Fruit fly (Drosophila melanogaster): ENCODE measurements around the gene CG34273.

CG34273 gene

DNA sequence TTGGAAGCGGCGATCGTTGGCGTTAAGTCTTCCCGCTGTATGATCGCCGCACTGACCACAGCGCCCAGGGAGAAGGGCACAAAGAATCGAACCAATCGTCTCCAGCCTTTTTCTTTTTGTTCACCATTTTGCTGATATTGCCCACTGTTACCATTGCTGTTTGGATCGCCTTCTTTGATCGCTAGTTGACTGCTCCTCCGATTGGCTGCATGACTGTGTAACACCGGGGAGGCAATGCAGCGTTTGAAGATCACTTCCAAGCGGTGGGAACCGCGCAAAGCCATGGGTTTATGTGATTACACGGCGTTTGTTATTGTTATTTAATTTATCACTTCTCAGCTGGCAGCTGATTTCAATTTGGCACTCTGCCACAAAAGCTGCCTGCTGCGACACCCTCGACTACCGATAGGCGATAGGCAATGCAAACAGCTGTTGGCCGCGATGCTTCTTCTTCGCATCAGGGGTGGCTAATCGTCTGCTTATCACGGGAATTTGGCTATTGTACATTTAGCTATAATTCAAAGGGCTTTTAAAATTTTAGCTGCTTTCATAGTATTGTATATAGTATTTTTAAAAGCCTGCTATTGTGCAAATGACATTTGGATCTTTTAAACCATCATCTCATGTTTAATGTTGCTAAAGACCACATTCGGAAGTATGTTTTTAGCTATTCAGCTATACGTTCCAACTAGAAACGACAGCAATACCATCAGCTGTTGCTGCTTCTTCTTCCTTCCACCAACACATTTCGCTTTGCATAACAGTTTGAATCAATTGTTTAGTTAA is 5.5 kb upstream of the CG34273 start, which contains the start of the genes HtrA2 and mRpL11 (continued):
- TF ChIP-seq inv (GFP tag; IDR thresholded peaks at IDR 0.05; ENCODE audit: partially characterized antibody) (0 out of 2 replicates have a peak, but pooled peaks have one; percentile 20), wdn (GFP tag; IDR thresholded peaks at IDR 0.05) (no peak), Myb (GFP tag; optimal IDR thresholded peaks at IDR 0.05) (peak; percentile 73), CG6175 (GFP tag; IDR thresholded peaks at IDR 0.05) (no peak), CG10267 (tag; optimal IDR thresholded peaks at IDR 0.05) (peak; percentile 77), pb (GFP tag; optimal IDR thresholded peaks at IDR 0.05) (peak; percentile 47), CG9876 (GFP tag; optimal IDR thresholded peaks at IDR 0.05) (no peak), Hmr (GFP tag; optimal IDR thresholded peaks at IDR 0.05) (peak; percentile 59), odd (GFP tag; optimal IDR thresholded peaks at IDR 0.05) (no peak), eve (GFP tag; optimal IDR thresholded peaks at IDR 0.05) (no peak), CG14965 (GFP tag; optimal IDR thresholded peaks at IDR 0.05; ENCODE audit: borderline replicate concordance) (no peak), amos (GFP tag; IDR thresholded peaks at IDR 0.05; ENCODE audit: partially characterized antibody) (peak; percentile 55), mam (GFP tag; optimal IDR thresholded peaks at IDR 0.05) (peak; percentile 83), Oaz (GFP tag; IDR thresholded peaks at IDR 0.05) (no peak), YL-1 (GFP tag; optimal IDR thresholded peaks at IDR 0.05) (peak; percentile 64), tll (GFP tag; optimal IDR thresholded peaks at IDR 0.05) (peak; percentile 59 to 68), Bteb2 (GFP tag; optimal IDR thresholded peaks at IDR 0.05) (peak; percentile 23), NK7.1 (GFP tag; optimal IDR thresholded peaks at IDR 0.05) (peak; percentile 34), knrl (GFP tag; IDR thresholded peaks at IDR 0.05; ENCODE audit: partially characterized antibody) (peak; percentile 53), emc (GFP tag; optimal IDR thresholded peaks at IDR 0.05) (no peak), CG10462 (GFP tag; optimal IDR thresholded peaks at IDR 0.05) (peak; percentile 35), CG6791 (GFP tag; IDR thresholded peaks at IDR 0.05; ENCODE audit: partially characterized antibody) (peak; percentile 51; the same call in 1 of the 3 replicates), Hr3 (GFP tag; optimal IDR thresholded peaks at IDR 0.05) (peak; percentile 78), slp2 (GFP tag; optimal IDR thresholded peaks at IDR 0.05) (peak; percentile 62), CG11093 (GFP tag; IDR thresholded peaks at IDR 0.05) (0 out of 3 replicates have a peak, but pooled peaks have one; percentile 22), ab (GFP tag; optimal IDR thresholded peaks at IDR 0.05) (peak; percentile 13), CG30431 (GFP tag; optimal IDR thresholded peaks at IDR 0.05) (no peak), Fer1 (GFP tag; optimal IDR thresholded peaks at IDR 0.05) (no peak), CG2120 (GFP tag; optimal IDR thresholded peaks at IDR 0.05) (peak; percentile 85), CG3838 (GFP tag; optimal IDR thresholded peaks at IDR 0.05) (no peak), chn (GFP tag; optimal IDR thresholded peaks at IDR 0.05) (peak; percentile 62), CG1792 (GFP tag; optimal IDR thresholded peaks at IDR 0.05) (peak; percentile 34), ERR (GFP tag; optimal IDR thresholded peaks at IDR 0.05) (peak; percentile 5), ewg (GFP tag; optimal IDR thresholded peaks at IDR 0.05) (no peak), ttk (GFP tag; IDR thresholded peaks at IDR 0.05) (no peak), CG9609 (GFP tag; optimal IDR thresholded peaks at IDR 0.05) (peak; percentile 64), pan (optimal IDR thresholded peaks at IDR 0.05) (no peak), pan (GFP tag; optimal IDR thresholded peaks at IDR 0.05 in 1 of 2, IDR thresholded peaks at IDR 0.05 in 1 of 2) (peak in 1 of 2 experiments; percentile 30), CG17186 (GFP tag; optimal IDR thresholded peaks at IDR 0.05) (peak; percentile 35), cato (GFP tag; optimal IDR thresholded peaks at IDR 0.05; ENCODE audit: borderline replicate concordance) (no peak), Drgx (GFP tag; IDR thresholded peaks at IDR 0.05) (no peak), CG7963 (GFP tag; IDR thresholded peaks at IDR 0.05; ENCODE audit: partially characterized antibody) (peak; percentile 44; the same call in 1 of the 3 replicates), CG5180 (GFP tag; optimal IDR thresholded peaks at IDR 0.05) (no peak), CG30020 (tag; optimal IDR thresholded peaks at IDR 0.05) (peak; percentile 54), cwo (GFP tag; optimal IDR thresholded peaks at IDR 0.05) (no peak), shn (GFP tag; optimal IDR thresholded peaks at IDR 0.05) (peak; percentile 73), NC2β (GFP tag; optimal IDR thresholded peaks at IDR 0.05) (peak; percentile 32), usp (GFP tag; optimal IDR thresholded peaks at IDR 0.05) (no peak), Chrac-16 (GFP tag; optimal IDR thresholded peaks at IDR 0.05) (peak; percentile 57)
